Worm (Caenorhabditis elegans) whole organism, late embryonic: Measurements from ENCODE around the gene srh-56.

Experiments used
- F13H6.1 ChIP-seq: sonication (generic microtip); optimal IDR thresholded peaks from 2 replicates; lab custom pipeline; 2016; ENCODE audit warnings: missing genetic modification characterization, missing compliant biosample characterization
- ama-1 ChIP-seq: fragments of 150-350 bp; optimal IDR thresholded peaks from 2 replicates; lab custom pipeline; 2014
- ceh-14 ChIP-seq: sonication (generic microtip); optimal IDR thresholded peaks from 2 replicates; lab custom pipeline; 2016; ENCODE audit warnings: missing genotype, missing genetic modification characterization, missing compliant biosample characterization
- hlh-13 ChIP-seq: fragments of 200-800 bp; sonication (Bioruptor generic); optimal IDR thresholded peaks from 2 replicates; lab custom pipeline; 2018; ENCODE audit warnings: mild to moderate bottlenecking, missing genetic modification characterization, missing compliant biosample characterization
- nhr-11 ChIP-seq: fragments of 150-350 bp; optimal IDR thresholded peaks from 2 replicates; lab custom pipeline; 2014; ENCODE audit warnings: missing biosample characterization, missing genetic modification characterization
- pha-4 ChIP-seq: fragments of 150-350 bp; optimal IDR thresholded peaks from 2 replicates; lab custom pipeline; 2018; ENCODE audit warnings: missing biosample characterization, missing genetic modification reagents, missing genetic modification characterization
- rnt-1 ChIP-seq: sonication (generic microtip); optimal IDR thresholded peaks from 2 replicates; lab custom pipeline; 2016; ENCODE audit warnings: missing genetic modification characterization, missing compliant biosample characterization
- sdc-2 ChIP-seq: sonication (generic microtip); optimal IDR thresholded peaks from 2 replicates; lab custom pipeline; 2016; ENCODE audit warnings: missing genotype, missing genetic modification characterization, missing compliant biosample characterization
- tbx-2 ChIP-seq: sonication (generic microtip); optimal IDR thresholded peaks from 2 replicates; lab custom pipeline; 2016; ENCODE audit warnings: missing genetic modification characterization, missing compliant biosample characterization

ce11 chrV:2740228-2740627 is 31.4 kb upstream of the srh-56 start, which contains the start of gene srg-61:
- no peak for TF ChIP-seq ama-1
- no peak for TF ChIP-seq nhr-11 (tag; lab: Kevin White, UChicago)
- no peak for TF ChIP-seq rnt-1 (tag; lab: Kevin White, UChicago)
- no peak for TF ChIP-seq ceh-14 (tag; lab: Kevin White, UChicago)
- TF ChIP-seq tbx-2 (tag; lab: Kevin White, UChicago), result no peak
- TF ChIP-seq pha-4 (tag; lab: Kevin White, UChicago), result no peak
- no peak for TF ChIP-seq sdc-2 (tag; lab: Kevin White, UChicago)
- no peak for TF ChIP-seq F13H6.1 (tag; lab: Kevin White, UChicago)
- TF ChIP-seq hlh-13, result no peak
